Worm (Caenorhabditis elegans) whole organism, L3 larva: ENCODE measurements around the gene C16C4.18.
"Not testable (repeated sequence)": the region's sequence is repeated elsewhere in the genome, so short reads cannot be mapped to it uniquely, and the experiment has no call there.

Source experiments
- ceh-82 ChIP-seq: fragments of 150-350 bp; optimal IDR thresholded peaks from 2 replicates; lab custom pipeline; 2014; ENCODE audit warnings: missing biosample characterization, missing genetic modification characterization
- fkh-10 ChIP-seq: sonication (generic microtip); optimal IDR thresholded peaks from 2 replicates; lab custom pipeline; 2017; ENCODE audit warnings: missing biosample characterization, missing genetic modification reagents, missing genetic modification characterization
- nfya-1 ChIP-seq: sonication (generic microtip); optimal IDR thresholded peaks from 2 replicates; lab custom pipeline; 2017; ENCODE audit warnings: missing genetic modification characterization, mild to moderate bottlenecking, missing compliant biosample characterization, antibody characterized with exemption, moderate library complexity; ENCODE audit not compliant: insufficient read depth
- nhr-237 ChIP-seq: fragments of 150-350 bp; optimal IDR thresholded peaks from 2 replicates; lab custom pipeline; 2014; ENCODE audit warnings: missing biosample characterization, missing genetic modification characterization
- skn-1 ChIP-seq: fragments of 150-350 bp; optimal IDR thresholded peaks from 2 replicates; lab custom pipeline; 2014; ENCODE audit warnings: missing biosample characterization, missing genetic modification characterization
- unc-62 ChIP-seq: fragments of 150-350 bp; sonication (generic microtip); optimal IDR thresholded peaks from 4 replicates; lab custom pipeline; 2014; ENCODE audit warnings: missing biosample characterization, missing genetic modification reagents, missing genetic modification characterization
- ztf-4 ChIP-seq: fragments of 150-350 bp; optimal IDR thresholded peaks from 2 replicates; lab custom pipeline; 2014; ENCODE audit warnings: missing biosample characterization, missing genetic modification characterization

DNA sequence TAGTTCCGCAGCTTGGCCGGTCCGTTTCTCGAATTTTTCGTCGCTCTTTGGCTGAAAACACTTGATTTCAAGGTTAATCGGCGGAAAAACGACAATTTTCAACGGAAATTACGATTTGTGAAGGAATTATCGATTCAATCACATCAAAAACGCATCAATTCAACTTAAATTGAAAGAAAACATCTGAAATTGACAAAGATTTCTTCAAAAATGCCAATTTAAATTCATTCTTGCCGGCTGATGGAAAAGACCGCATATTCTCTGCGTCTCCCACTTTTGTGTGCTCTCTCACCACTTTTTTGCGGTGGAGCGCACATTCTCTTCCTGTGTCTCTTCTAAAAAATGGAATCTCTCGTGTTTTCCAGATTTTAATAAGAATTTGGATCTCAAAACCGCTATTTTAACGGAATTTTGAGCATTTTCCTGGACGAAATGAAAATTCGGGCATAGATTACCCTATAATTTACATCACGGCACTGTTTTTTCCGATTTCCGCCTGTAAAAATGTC is at the start of gene C16C4.18:
- TF ChIP-seq unc-62 (GFP tag; lab: Kevin White, UChicago); ztf-4 (tag; lab: Kevin White, UChicago); fkh-10 (GFP tag; lab: Kevin White, UChicago); nhr-237 (tag; lab: Kevin White, UChicago); skn-1 (tag; lab: Kevin White, UChicago); ceh-82; nfya-1: not testable (repeated sequence)
